Worm (Caenorhabditis elegans): ENCODE measurements around the gene str-208.

ce11 chrV:4912313-4912712, 44.3 kb upstream of the str-208 start, which contains the start of gene H23N18.5:
- TF ChIP-seq ama-1 (optimal IDR thresholded peaks at IDR 0.05) (no peak), ceh-36 (tag; optimal IDR thresholded peaks at IDR 0.05) (no peak), aly-1 (tag; optimal IDR thresholded peaks at IDR 0.05) (no peak), flt-1 (GFP tag; IDR thresholded peaks at IDR 0.05) (no peak), sea-1 (GFP tag; conservative IDR thresholded peaks at IDR 0.05) (no peak), scrt-1 (GFP tag; IDR thresholded peaks at IDR 0.05) (no peak), ceh-13 (GFP tag; optimal IDR thresholded peaks at IDR 0.05) (no peak), hmbx-1 (tag; optimal IDR thresholded peaks at IDR 0.05) (no peak), tra-4 (tag; optimal IDR thresholded peaks at IDR 0.05) (no peak), F13C5.2 (tag; optimal IDR thresholded peaks at IDR 0.05) (no peak), B0310.2 (tag; optimal IDR thresholded peaks at IDR 0.05) (no peak), tbx-37 (GFP tag; conservative IDR thresholded peaks at IDR 0.05) (no peak), ets-7 (tag; optimal IDR thresholded peaks at IDR 0.05) (no peak), tbx-11 (GFP tag; IDR thresholded peaks at IDR 0.05) (no peak)

Data from whole organism, early embryonic.